Worm (Caenorhabditis elegans): Measurements from ENCODE around the gene eri-12.

The eri-12 gene

ce11 chrIV:12203968-12204367 is 47.3 kb downstream of the eri-12 start:
- TF ChIP-seq snpc-4 (tag; optimal IDR thresholded peaks at IDR 0.05) (no peak), bed-3 (GFP tag; optimal IDR thresholded peaks at IDR 0.05) (no peak), drap-1 (GFP tag; optimal IDR thresholded peaks at IDR 0.05) (no peak), unc-39 (tag; optimal IDR thresholded peaks at IDR 0.05) (no peak), mep-1 (tag; optimal IDR thresholded peaks at IDR 0.05) (no peak), mls-2 (tag; optimal IDR thresholded peaks at IDR 0.05) (no peak), hlh-1 (tag; optimal IDR thresholded peaks at IDR 0.05) (no peak), ceh-39 (tag; optimal IDR thresholded peaks at IDR 0.05) (no peak), nhr-12 (tag; optimal IDR thresholded peaks at IDR 0.05) (no peak), zip-8 (tag; optimal IDR thresholded peaks at IDR 0.05) (no peak)

- TF ChIP-seq snpc-4 (tag; optimal IDR thresholded peaks at IDR 0.05) (no peak), sptf-1 (tag; optimal IDR thresholded peaks at IDR 0.05) (no peak), zip-8 (tag; optimal IDR thresholded peaks at IDR 0.05) (no peak), M03D4.4 (tag; optimal IDR thresholded peaks at IDR 0.05) (no peak), mep-1 (tag; optimal IDR thresholded peaks at IDR 0.05) (no peak), nhr-76 (tag; optimal IDR thresholded peaks at IDR 0.05) (no peak), ztf-11 (tag; optimal IDR thresholded peaks at IDR 0.05) (no peak), lin-13 (tag; optimal IDR thresholded peaks at IDR 0.05) (no peak), mab-5 (tag; optimal IDR thresholded peaks at IDR 0.05) (no peak), blmp-1 (tag; optimal IDR thresholded peaks at IDR 0.05) (no peak), tbx-8 (GFP tag; optimal IDR thresholded peaks at IDR 0.05) (no peak), pha-4 (tag; optimal IDR thresholded peaks at IDR 0.05) (no peak), elt-3 (tag; optimal IDR thresholded peaks at IDR 0.05) (no peak), ham-2 (GFP tag; optimal IDR thresholded peaks at IDR 0.05) (no peak), ceh-83 (GFP tag; optimal IDR thresholded peaks at IDR 0.05) (no peak), cnd-1 (tag; optimal IDR thresholded peaks at IDR 0.05) (no peak)
These were observed 50.8 kb downstream of the eri-12 start for ce11 chrIV:12207454-12207853.

- TF ChIP-seq pha-4 (tag; optimal IDR thresholded peaks at IDR 0.05) (no peak), ham-2 (GFP tag; optimal IDR thresholded peaks at IDR 0.05) (no peak), bed-3 (GFP tag; optimal IDR thresholded peaks at IDR 0.05) (no peak), M03D4.4 (tag; optimal IDR thresholded peaks at IDR 0.05) (no peak), zip-8 (tag; optimal IDR thresholded peaks at IDR 0.05) (no peak), mab-5 (tag; optimal IDR thresholded peaks at IDR 0.05) (no peak), unc-62 (GFP tag; optimal IDR thresholded peaks at IDR 0.05) (no peak), nhr-237 (tag; optimal IDR thresholded peaks at IDR 0.05) (no peak), flh-1 (GFP tag; optimal IDR thresholded peaks at IDR 0.05) (no peak), unc-120 (tag; optimal IDR thresholded peaks at IDR 0.05; ENCODE audit: poor library complexity, severe bottlenecking) (no peak), ztf-11 (tag; optimal IDR thresholded peaks at IDR 0.05) (no peak), ceh-43 (GFP tag; optimal IDR thresholded peaks at IDR 0.05) (no peak), tbx-8 (GFP tag; optimal IDR thresholded peaks at IDR 0.05) (no peak), sem-2 (GFP tag; optimal IDR thresholded peaks at IDR 0.05) (no peak), lsy-2 (tag; optimal IDR thresholded peaks at IDR 0.05) (no peak), unc-39 (tag; optimal IDR thresholded peaks at IDR 0.05) (no peak), lin-13 (tag; optimal IDR thresholded peaks at IDR 0.05) (no peak)
These were observed 51.2 kb downstream of the eri-12 start for ce11 chrIV:12207873-12208272.

ce11 chrIV:12208984-12209676 is 52.5 kb downstream of the eri-12 start, which contains the start of the genes marb-1 and F35G2.3:
Gene marb-1, minus strand, starts transcription at chrIV:12209010.
Gene F35G2.3, plus strand, starts transcription at chrIV:12209626.
- TF ChIP-seq mep-1 (tag; optimal IDR thresholded peaks at IDR 0.05): peak; percentile 14
- TF ChIP-seq bed-3 (GFP tag; optimal IDR thresholded peaks at IDR 0.05): no peak
- peak; percentile 50 for TF ChIP-seq lsy-2 (tag; optimal IDR thresholded peaks at IDR 0.05)
- no peak for TF ChIP-seq ceh-39 (tag; optimal IDR thresholded peaks at IDR 0.05)

- TF ChIP-seq ceh-83 (GFP tag; optimal IDR thresholded peaks at IDR 0.05) (no peak), tbx-8 (GFP tag; optimal IDR thresholded peaks at IDR 0.05) (no peak), elt-1 (tag; optimal IDR thresholded peaks at IDR 0.05; ENCODE audit: borderline replicate concordance, insufficient read depth) (no peak), unc-39 (tag; optimal IDR thresholded peaks at IDR 0.05) (no peak), nhr-237 (tag; optimal IDR thresholded peaks at IDR 0.05) (no peak), ceh-43 (GFP tag; optimal IDR thresholded peaks at IDR 0.05) (no peak), elt-3 (tag; optimal IDR thresholded peaks at IDR 0.05) (no peak), ceh-39 (tag; optimal IDR thresholded peaks at IDR 0.05) (no peak), mls-2 (tag; optimal IDR thresholded peaks at IDR 0.05) (no peak), flh-1 (GFP tag; optimal IDR thresholded peaks at IDR 0.05) (no peak), nhr-2 (tag; optimal IDR thresholded peaks at IDR 0.05) (no peak), unc-62 (GFP tag; optimal IDR thresholded peaks at IDR 0.05) (no peak), snpc-4 (tag; optimal IDR thresholded peaks at IDR 0.05) (no peak), sem-2 (GFP tag; optimal IDR thresholded peaks at IDR 0.05) (no peak), nhr-12 (tag; optimal IDR thresholded peaks at IDR 0.05) (no peak)
These were observed 54.7 kb downstream of the eri-12 start for ce11 chrIV:12211292-12211691.

Measured in whole organism, mixed stage, embryonic.